Worm (Caenorhabditis elegans): ENCODE measurements around the gene T12B3.3.
"Not testable (repeated sequence)": the region's sequence is repeated elsewhere in the genome, so short reads cannot be mapped to it uniquely, and the experiment has no call there.

Gene T12B3.3

DNA sequence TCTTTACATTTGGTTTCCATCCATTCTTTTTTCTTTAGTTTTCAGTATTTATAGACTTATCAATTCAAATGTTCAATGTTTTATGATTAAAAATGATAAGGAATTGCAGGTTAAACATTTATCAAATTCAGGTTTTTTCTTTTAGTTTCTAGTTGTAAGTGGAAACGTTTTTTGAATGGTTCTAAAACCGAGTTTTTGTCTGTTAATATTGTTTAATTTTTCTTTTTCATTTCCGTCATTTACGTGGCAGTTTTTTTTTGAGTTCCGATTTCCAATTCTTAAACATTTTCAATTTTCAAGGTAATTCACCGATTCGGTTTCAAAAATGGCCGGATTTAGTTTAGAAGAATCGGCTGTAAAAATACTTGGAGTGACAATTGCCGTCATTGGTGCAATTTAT, at the start of gene T12B3.3:
TSS of gene T12B3.3 (plus strand) at position 301 of the 400 bp plus-strand sequence.
- not testable (repeated sequence) for TF ChIP-seq mdl-1, zag-1, elt-2 (tag; optimal IDR thresholded peaks at IDR 0.05)

DNA sequence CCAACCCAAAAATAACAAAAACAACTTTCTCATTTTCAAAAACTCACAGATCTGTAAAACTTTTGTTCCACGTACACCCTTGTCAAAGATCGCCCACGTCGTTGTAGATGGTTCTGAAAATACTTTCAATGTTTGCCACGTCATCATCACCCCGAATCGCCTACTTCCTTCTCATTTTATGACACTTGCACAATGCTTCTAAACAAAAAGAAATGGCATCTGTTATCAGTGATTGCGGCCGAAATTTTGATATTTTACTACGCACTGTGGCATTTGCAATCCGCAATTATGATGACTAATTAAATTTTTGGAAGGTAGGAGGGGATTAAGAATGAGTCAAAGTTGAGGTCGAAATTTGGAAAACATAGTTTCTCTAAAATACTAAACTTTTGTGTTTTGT, 49.2 kb upstream of the T12B3.3 start:
- TF ChIP-seq aly-2 (tag; optimal IDR thresholded peaks at IDR 0.05) (no peak), pqm-1 (tag; optimal IDR thresholded peaks at IDR 0.05) (peak; percentile 88), snpc-4 (tag; optimal IDR thresholded peaks at IDR 0.05) (no peak), nhr-237 (tag; optimal IDR thresholded peaks at IDR 0.05) (no peak), nfya-1 (tag; optimal IDR thresholded peaks at IDR 0.05; ENCODE audit: insufficient read depth) (no peak), lin-39 (tag; optimal IDR thresholded peaks at IDR 0.05) (no peak), ceh-16 (tag; optimal IDR thresholded peaks at IDR 0.05) (no peak), ztf-4 (tag; optimal IDR thresholded peaks at IDR 0.05) (no peak), unc-62 (GFP tag; optimal IDR thresholded peaks at IDR 0.05) (no peak), ZK546.5 (tag; optimal IDR thresholded peaks at IDR 0.05) (no peak), nhr-77 (tag; optimal IDR thresholded peaks at IDR 0.05) (no peak), nhr-67 (tag; optimal IDR thresholded peaks at IDR 0.05) (no peak), nhr-28 (tag; optimal IDR thresholded peaks at IDR 0.05) (no peak), elt-2 (tag; optimal IDR thresholded peaks at IDR 0.05) (peak; percentile 74), fkh-10 (GFP tag; optimal IDR thresholded peaks at IDR 0.05) (no peak)

DNA sequence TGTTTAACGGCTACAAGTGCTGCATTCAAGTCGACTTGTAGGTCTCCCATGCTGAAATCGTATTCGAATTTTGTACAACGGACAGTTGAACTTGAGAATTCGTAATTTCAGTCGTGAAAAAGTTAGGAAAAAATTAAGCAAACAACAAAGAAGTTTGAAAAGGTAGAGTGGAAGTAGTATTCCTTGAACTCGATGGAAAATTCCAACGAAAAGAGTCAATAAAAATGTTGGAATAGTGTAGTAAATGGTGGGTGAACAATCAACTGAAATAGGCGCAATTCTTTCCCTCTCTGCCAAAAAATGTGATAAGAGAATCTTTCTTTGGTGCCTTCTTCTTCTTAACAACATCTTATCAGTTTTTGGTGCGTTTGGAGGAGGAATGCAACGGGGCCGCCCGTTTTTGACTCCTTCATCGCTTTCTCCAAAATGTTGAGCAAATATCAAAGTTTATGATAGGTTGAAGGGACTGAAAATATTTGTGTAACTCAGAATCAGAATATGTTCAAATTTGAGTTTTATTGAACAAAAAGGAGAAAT, 48.3 kb upstream of the T12B3.3 start, which contains the start of gene ifo-1:
TSS of gene ifo-1 (minus strand) at position 51 of the 537 bp plus-strand sequence.
- TF ChIP-seq jun-1 (tag; optimal IDR thresholded peaks at IDR 0.05) = peak; percentile 39
- TF ChIP-seq R02D3.7 (tag; optimal IDR thresholded peaks at IDR 0.05) = no peak
- no peak for TF ChIP-seq nhr-237 (tag; optimal IDR thresholded peaks at IDR 0.05)
- TF ChIP-seq fkh-10 (GFP tag; optimal IDR thresholded peaks at IDR 0.05) = no peak
- no peak for TF ChIP-seq daf-12 (tag; optimal IDR thresholded peaks at IDR 0.05)
- TF ChIP-seq sea-2 (GFP tag; optimal IDR thresholded peaks at IDR 0.05) = no peak
- peak; percentile 92 for TF ChIP-seq pqm-1 (tag; optimal IDR thresholded peaks at IDR 0.05)
- no peak for TF ChIP-seq ceh-28 (tag; optimal IDR thresholded peaks at IDR 0.05)
- no peak for TF ChIP-seq ceh-16 (tag; optimal IDR thresholded peaks at IDR 0.05)
- no peak for TF ChIP-seq fkh-2 (tag; optimal IDR thresholded peaks at IDR 0.05)
- TF ChIP-seq elt-2 (tag; optimal IDR thresholded peaks at IDR 0.05) = peak; percentile 95

DNA sequence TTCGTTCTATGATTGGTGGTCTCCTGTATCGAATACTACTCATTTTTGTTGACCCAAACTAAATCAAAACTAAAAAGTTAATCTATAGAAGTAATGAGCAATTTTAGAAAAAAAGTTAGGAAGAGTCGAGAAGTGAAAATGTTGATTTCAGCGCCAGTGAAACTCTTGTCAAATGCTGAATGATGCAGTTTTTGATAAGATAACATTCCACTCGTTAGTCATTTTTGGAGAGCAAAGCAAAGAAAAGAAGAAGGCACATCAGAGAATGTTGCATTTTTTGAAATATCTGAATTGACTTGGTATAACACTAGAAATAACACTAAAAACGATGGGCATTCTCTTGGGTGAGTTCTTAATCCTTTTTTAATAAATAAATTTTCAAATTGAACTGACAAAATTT, 46.0 kb upstream of the T12B3.3 start, which contains the start of gene sqst-2:
TSS of gene sqst-2 (minus strand) at position 58 of the 400 bp plus-strand sequence.
- TF ChIP-seq pqm-1 (tag; optimal IDR thresholded peaks at IDR 0.05) = peak; percentile 41
- TF ChIP-seq nhr-25 (tag; optimal IDR thresholded peaks at IDR 0.05) = no peak
- TF ChIP-seq elt-2 (tag; optimal IDR thresholded peaks at IDR 0.05) = peak; percentile 49
- no peak for TF ChIP-seq mdl-1 (tag; optimal IDR thresholded peaks at IDR 0.05)
- no peak for TF ChIP-seq R02D3.7 (tag; optimal IDR thresholded peaks at IDR 0.05)

DNA sequence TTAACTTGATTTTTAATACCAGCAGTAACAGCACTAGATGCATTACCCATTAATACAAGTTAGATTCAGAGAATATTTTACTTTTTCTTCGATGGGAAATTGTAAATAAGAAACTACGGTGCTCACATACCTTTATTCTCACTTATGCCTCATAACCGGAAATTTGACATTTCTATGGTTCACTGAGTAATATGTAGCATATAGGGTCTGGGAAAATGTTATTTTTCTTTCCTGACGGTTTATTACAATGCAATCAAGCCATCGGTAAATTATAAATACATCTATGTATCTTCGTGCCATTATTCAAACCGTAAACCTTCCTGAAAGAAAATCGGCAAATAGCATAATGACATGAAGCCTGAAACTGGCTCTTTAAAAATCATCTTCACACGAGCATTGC, 42.3 kb upstream of the T12B3.3 start, which contains the start of gene ocr-4:
TSS of gene ocr-4 (minus strand) at position 101 of the 400 bp plus-strand sequence.
- TF ChIP-seq ceh-9 (tag; optimal IDR thresholded peaks at IDR 0.05) (no peak), nhr-76 (tag; optimal IDR thresholded peaks at IDR 0.05) (no peak), ama-1 (optimal IDR thresholded peaks at IDR 0.05) (no peak), snpc-4 (tag; optimal IDR thresholded peaks at IDR 0.05) (no peak), eor-1 (tag; optimal IDR thresholded peaks at IDR 0.05) (no peak), ztf-11 (tag; optimal IDR thresholded peaks at IDR 0.05) (no peak), mml-1 (tag; optimal IDR thresholded peaks at IDR 0.05) (no peak), ceh-82 (tag; optimal IDR thresholded peaks at IDR 0.05) (no peak), ztf-4 (tag; optimal IDR thresholded peaks at IDR 0.05) (no peak), hmg-11 (tag; optimal IDR thresholded peaks at IDR 0.05) (no peak), aly-2 (tag; optimal IDR thresholded peaks at IDR 0.05) (no peak), unc-39 (tag; optimal IDR thresholded peaks at IDR 0.05) (no peak)

DNA sequence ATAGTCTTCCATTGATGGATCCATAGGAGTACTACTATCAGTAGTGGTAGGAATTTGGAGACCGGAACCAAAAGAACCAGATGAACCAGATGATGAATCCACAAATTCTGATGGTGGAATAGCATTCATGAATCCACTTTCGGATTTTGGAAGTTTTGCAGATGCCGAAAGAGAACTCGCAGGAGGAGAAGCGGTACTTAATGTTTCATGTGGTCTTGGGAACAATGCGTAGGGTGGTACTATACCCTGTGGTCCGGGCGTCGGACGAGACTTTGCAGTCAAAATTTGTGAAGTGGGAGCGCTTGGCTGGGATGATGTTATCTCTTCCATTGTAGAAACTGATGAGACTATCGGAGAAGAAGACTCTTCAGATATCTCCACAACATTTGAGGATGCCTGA, 36.9 kb upstream of the T12B3.3 start:
- TF ChIP-seq nhr-76 (tag; optimal IDR thresholded peaks at IDR 0.05) = no peak
- no peak for TF ChIP-seq nfya-1 (tag; optimal IDR thresholded peaks at IDR 0.05; ENCODE audit: insufficient read depth)
- TF ChIP-seq fkh-2 (tag; optimal IDR thresholded peaks at IDR 0.05) = no peak

All from whole organism, L3 larva.